Worm (Caenorhabditis elegans) whole organism, L3 larva: ENCODE data around the gene irld-3.

Experiments
- R02D3.7 ChIP-seq: fragments of 150-350 bp; optimal IDR thresholded peaks from 2 replicates; lab custom pipeline; 2014; ENCODE audit warnings: missing biosample characterization, missing genetic modification characterization
- ZK546.5 ChIP-seq: sonication (generic microtip); optimal IDR thresholded peaks from 2 replicates; lab custom pipeline; 2017; ENCODE audit warnings: missing biosample characterization, missing genetic modification characterization
- aly-2 ChIP-seq: fragments of 150-350 bp; optimal IDR thresholded peaks from 2 replicates; lab custom pipeline; 2014; ENCODE audit warnings: missing biosample characterization, missing genetic modification characterization
- ceh-28 ChIP-seq: fragments of 150-350 bp; optimal IDR thresholded peaks from 2 replicates; lab custom pipeline; 2014; ENCODE audit warnings: missing biosample characterization, missing genetic modification reagents, missing genetic modification characterization
- ceh-82 ChIP-seq: fragments of 150-350 bp; optimal IDR thresholded peaks from 2 replicates; lab custom pipeline; 2014; ENCODE audit warnings: missing biosample characterization, missing genetic modification characterization
- ceh-9 ChIP-seq: sonication (generic microtip); optimal IDR thresholded peaks from 2 replicates; lab custom pipeline; 2018; ENCODE audit warnings: missing biosample characterization, missing genetic modification characterization
- daf-12 ChIP-seq: fragments of 150-350 bp; optimal IDR thresholded peaks from 2 replicates; lab custom pipeline; 2014; ENCODE audit warnings: missing biosample characterization, missing genetic modification reagents, missing genetic modification characterization
- egl-27 ChIP-seq: sonication (generic microtip); optimal IDR thresholded peaks from 4 replicates; lab custom pipeline; 2017; ENCODE audit warnings: missing biosample characterization, missing genetic modification reagents, missing genetic modification characterization
- egl-5 ChIP-seq: fragments of 150-350 bp; optimal IDR thresholded peaks from 2 replicates; lab custom pipeline; 2017; ENCODE audit warnings: missing biosample characterization, missing genetic modification reagents, missing genetic modification characterization, inconsistent platforms
- elt-1 ChIP-seq: fragments of 150-350 bp; optimal IDR thresholded peaks from 2 replicates; lab custom pipeline; 2014; ENCODE audit warnings: missing biosample characterization, missing genetic modification characterization
- elt-2 ChIP-seq: sonication (generic microtip); optimal IDR thresholded peaks from 2 replicates; lab custom pipeline; 2016; ENCODE audit warnings: missing genetic modification reagents, mild to moderate bottlenecking, missing genetic modification characterization, missing compliant biosample characterization
- elt-3 ChIP-seq, 3 experiments: fragments of 150-350 bp in 1 of 3; sonication (generic microtip) in 2 of 3; optimal IDR thresholded peaks; 2 replicates in 2 of 3; 4 replicates in 1 of 3; lab custom pipeline; 2014 to 2017; ENCODE audit warnings: missing biosample characterization in 3 of 3, missing genetic modification characterization in 3 of 3
- fkh-10 ChIP-seq: sonication (generic microtip); optimal IDR thresholded peaks from 2 replicates; lab custom pipeline; 2017; ENCODE audit warnings: missing biosample characterization, missing genetic modification reagents, missing genetic modification characterization
- fkh-2 ChIP-seq: fragments of 150-350 bp; optimal IDR thresholded peaks from 2 replicates; lab custom pipeline; 2014; ENCODE audit warnings: missing biosample characterization, missing genetic modification reagents, missing genetic modification characterization
- hmg-11 ChIP-seq: sonication (generic microtip); optimal IDR thresholded peaks from 2 replicates; lab custom pipeline; 2016; ENCODE audit warnings: missing genetic modification characterization, missing compliant biosample characterization
- jun-1 ChIP-seq: fragments of 150-350 bp; optimal IDR thresholded peaks from 2 replicates; lab custom pipeline; 2014; ENCODE audit warnings: missing biosample characterization, missing genetic modification reagents, missing genetic modification characterization
- lin-15B ChIP-seq: fragments of 150-350 bp; optimal IDR thresholded peaks from 2 replicates; lab custom pipeline; 2014; ENCODE audit warnings: missing biosample characterization, missing genetic modification characterization
- lin-39 ChIP-seq: fragments of 150-350 bp; optimal IDR thresholded peaks from 2 replicates; lab custom pipeline; 2018; ENCODE audit warnings: missing biosample characterization, missing genetic modification reagents, missing genetic modification characterization
- mdl-1 ChIP-seq: fragments of 150-350 bp; optimal IDR thresholded peaks from 2 replicates; lab custom pipeline; 2014; ENCODE audit warnings: missing biosample characterization, missing genetic modification characterization
- mml-1 ChIP-seq: fragments of 150-350 bp; sonication (generic microtip); optimal IDR thresholded peaks from 3 replicates; lab custom pipeline; 2014; ENCODE audit warnings: missing biosample characterization, missing genetic modification characterization
- nhr-11 ChIP-seq: fragments of 150-350 bp; optimal IDR thresholded peaks from 2 replicates; lab custom pipeline; 2014; ENCODE audit warnings: missing biosample characterization, missing genetic modification characterization
- nhr-23 ChIP-seq: fragments of 150-350 bp; optimal IDR thresholded peaks from 2 replicates; lab custom pipeline; 2014; ENCODE audit warnings: missing biosample characterization, missing genetic modification reagents, missing genetic modification characterization
- nhr-237 ChIP-seq: fragments of 150-350 bp; optimal IDR thresholded peaks from 2 replicates; lab custom pipeline; 2014; ENCODE audit warnings: missing biosample characterization, missing genetic modification characterization
- nhr-25 ChIP-seq: sonication (generic microtip); optimal IDR thresholded peaks from 2 replicates; lab custom pipeline; 2017; ENCODE audit warnings: missing biosample characterization, missing genetic modification characterization
- nhr-28 ChIP-seq: fragments of 150-350 bp; optimal IDR thresholded peaks from 2 replicates; lab custom pipeline; 2014; ENCODE audit warnings: missing biosample characterization, missing genetic modification characterization
- nhr-67 ChIP-seq: fragments of 150-350 bp; optimal IDR thresholded peaks from 2 replicates; lab custom pipeline; 2014; ENCODE audit warnings: missing biosample characterization, missing genetic modification characterization
- nhr-76 ChIP-seq: fragments of 150-350 bp; sonication (generic microtip); optimal IDR thresholded peaks from 5 replicates; lab custom pipeline; 2014; ENCODE audit warnings: missing biosample characterization, missing genetic modification characterization
- nhr-77 ChIP-seq: fragments of 150-350 bp; optimal IDR thresholded peaks from 2 replicates; lab custom pipeline; 2014; ENCODE audit warnings: missing biosample characterization, missing genetic modification characterization
- pha-4 ChIP-seq: fragments of 150-350 bp; optimal IDR thresholded peaks from 2 replicates; lab custom pipeline; 2014; ENCODE audit warnings: missing biosample characterization, missing genetic modification reagents, missing genetic modification characterization
- pqm-1 ChIP-seq: fragments of 150-350 bp; optimal IDR thresholded peaks from 2 replicates; lab custom pipeline; 2017; ENCODE audit warnings: missing biosample characterization, missing genetic modification characterization, inconsistent platforms
- sea-2 ChIP-seq: fragments of 150-350 bp; sonication (generic microtip); optimal IDR thresholded peaks from 4 replicates; lab custom pipeline; 2014; ENCODE audit warnings: missing biosample characterization, missing genetic modification reagents, missing genetic modification characterization
- snpc-4 ChIP-seq: fragments of 150-350 bp; optimal IDR thresholded peaks from 2 replicates; lab custom pipeline; 2014; ENCODE audit warnings: missing biosample characterization, missing genetic modification characterization
- unc-39 ChIP-seq: sonication (generic microtip); optimal IDR thresholded peaks from 4 replicates; lab custom pipeline; 2017; ENCODE audit warnings: missing biosample characterization, missing genetic modification characterization
- zag-1 ChIP-seq: fragments of 150-350 bp; optimal IDR thresholded peaks from 2 replicates; lab custom pipeline; 2014; ENCODE audit warnings: missing biosample characterization, missing genetic modification characterization
- ztf-11 ChIP-seq: fragments of 150-350 bp; optimal IDR thresholded peaks from 2 replicates; lab custom pipeline; 2014; ENCODE audit warnings: missing biosample characterization, missing genetic modification characterization
- ztf-4 ChIP-seq: fragments of 150-350 bp; optimal IDR thresholded peaks from 2 replicates; lab custom pipeline; 2014; ENCODE audit warnings: missing biosample characterization, missing genetic modification characterization

Gene irld-3

ce11 chrV:3151862-3152261, 13.5 kb upstream of the irld-3 start, which contains the start of gene srab-6:
srab-6 (minus strand) TSS chrV:3151962.
- TF ChIP-seq mml-1 (tag; lab: Kevin White, UChicago), result no peak
- TF ChIP-seq egl-27 (tag; lab: Kevin White, UChicago), result no peak
- TF ChIP-seq ztf-11 (tag; lab: Kevin White, UChicago), result no peak
- TF ChIP-seq ceh-9 (tag; lab: Kevin White, UChicago), result no peak
- no peak for TF ChIP-seq unc-39 (tag; lab: Kevin White, UChicago)
- no peak for TF ChIP-seq pqm-1 (tag; lab: Kevin White, UChicago)
- no peak for TF ChIP-seq elt-2 (tag; lab: Kevin White, UChicago)
- no peak for TF ChIP-seq zag-1 (tag; lab: Kevin White, UChicago)
- no peak for TF ChIP-seq nhr-25
- no peak for TF ChIP-seq nhr-237 (tag; lab: Kevin White, UChicago)
- no peak for TF ChIP-seq ceh-82 (tag; lab: Kevin White, UChicago)
- no peak for TF ChIP-seq sea-2 (GFP tag; lab: Kevin White, UChicago)
- no peak for TF ChIP-seq nhr-28 (tag; lab: Kevin White, UChicago)
- no peak for TF ChIP-seq ceh-28 (tag; lab: Kevin White, UChicago)
- TF ChIP-seq nhr-67, result no peak

ce11 chrV:3149910-3150428, 11.6 kb upstream of the irld-3 start:
- no peak for TF ChIP-seq elt-3 (tag; optimal IDR thresholded peaks at IDR 0.05; lab: Kevin White, UChicago)
- TF ChIP-seq ztf-4 (tag; lab: Kevin White, UChicago), result no peak
- no peak for TF ChIP-seq unc-39 (tag; lab: Kevin White, UChicago)
- no peak for TF ChIP-seq hmg-11 (tag; lab: Kevin White, UChicago)
- TF ChIP-seq ZK546.5, result no peak
- TF ChIP-seq nhr-237 (tag; lab: Kevin White, UChicago), result no peak
- no peak for TF ChIP-seq fkh-10 (GFP tag; lab: Kevin White, UChicago)
- no peak for TF ChIP-seq nhr-11
- no peak for TF ChIP-seq nhr-28 (tag; lab: Kevin White, UChicago)
- no peak for TF ChIP-seq sea-2 (GFP tag; lab: Kevin White, UChicago)
- no peak for TF ChIP-seq nhr-76
- TF ChIP-seq nhr-23 (tag; lab: Kevin White, UChicago), result no peak
- TF ChIP-seq ceh-82 (tag; lab: Kevin White, UChicago), result no peak
- TF ChIP-seq egl-27 (tag; lab: Kevin White, UChicago), result no peak
- no peak for TF ChIP-seq aly-2 (tag; lab: Kevin White, UChicago)
- TF ChIP-seq pqm-1 (tag; lab: Kevin White, UChicago), result no peak
- no peak for TF ChIP-seq R02D3.7 (tag; lab: Kevin White, UChicago)
- no peak for TF ChIP-seq snpc-4 (tag; lab: Kevin White, UChicago)
- no peak for TF ChIP-seq ztf-11 (tag; lab: Kevin White, UChicago)
- no peak for TF ChIP-seq elt-2 (tag; lab: Kevin White, UChicago)

- no peak for TF ChIP-seq hmg-11 (tag; lab: Kevin White, UChicago)
- no peak for TF ChIP-seq ztf-11 (tag; lab: Kevin White, UChicago)
- TF ChIP-seq ceh-28 (tag; lab: Kevin White, UChicago), result no peak
- TF ChIP-seq mdl-1 (tag; lab: Kevin White, UChicago), result no peak
- no peak for TF ChIP-seq lin-15B (tag; lab: Kevin White, UChicago)
- no peak for TF ChIP-seq nhr-77 (tag; lab: Kevin White, UChicago)
- no peak for TF ChIP-seq zag-1 (tag; lab: Kevin White, UChicago)
- TF ChIP-seq nhr-67, result no peak
- no peak for TF ChIP-seq nhr-76
- no peak for TF ChIP-seq ztf-4 (tag; lab: Kevin White, UChicago)
- TF ChIP-seq egl-5, result no peak
- TF ChIP-seq nhr-23 (tag; lab: Kevin White, UChicago), result no peak
- TF ChIP-seq jun-1 (tag; lab: Kevin White, UChicago), result no peak
- TF ChIP-seq nhr-237 (tag; lab: Kevin White, UChicago), result no peak
- TF ChIP-seq elt-3 (tag; optimal IDR thresholded peaks at IDR 0.05; lab: Kevin White, UChicago), result no peak
Measured at ce11 chrV:3146932-3147331, 8.5 kb upstream of the irld-3 start, which contains the start of gene srab-11. srab-11 (minus strand) TSS chrV:3147032.

- no peak for TF ChIP-seq mdl-1 (tag; lab: Kevin White, UChicago)
- no peak for TF ChIP-seq daf-12 (tag; lab: Kevin White, UChicago)
- no peak for TF ChIP-seq egl-27 (tag; lab: Kevin White, UChicago)
- TF ChIP-seq ceh-82 (tag; lab: Kevin White, UChicago), result no peak
- no peak for TF ChIP-seq snpc-4 (tag; lab: Kevin White, UChicago)
- TF ChIP-seq pqm-1 (tag; lab: Kevin White, UChicago), result no peak
- TF ChIP-seq lin-39 (tag; lab: Kevin White, UChicago), result no peak
- TF ChIP-seq elt-1, result no peak
- TF ChIP-seq ceh-28 (tag; lab: Kevin White, UChicago), result no peak
- TF ChIP-seq pha-4 (tag; lab: Kevin White, UChicago), result no peak
- no peak for TF ChIP-seq fkh-2 (tag; lab: Kevin White, UChicago)
Measured at ce11 chrV:3145241-3145640, 6.9 kb upstream of the irld-3 start.
